Worm (Caenorhabditis elegans): Measurements from ENCODE around the gene mig-5.

DNA sequence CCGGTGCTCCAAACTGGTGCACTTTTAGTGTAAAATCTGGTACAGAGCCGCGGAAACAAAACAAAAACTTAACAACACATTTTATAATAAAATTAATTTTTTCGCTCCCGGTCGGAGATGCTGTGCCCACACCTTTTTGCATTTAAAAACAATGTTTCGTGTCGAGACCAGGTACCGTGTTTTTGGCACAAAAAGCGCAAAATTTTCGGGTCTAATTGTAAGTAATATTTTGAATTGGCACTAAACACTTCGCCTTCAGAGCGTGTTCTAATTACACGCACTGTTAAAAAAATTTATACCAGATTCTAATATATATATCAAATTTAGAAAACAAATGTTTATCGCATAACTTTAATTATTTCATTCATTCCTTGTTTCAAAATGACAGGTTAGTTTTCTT lies 3.4 kb downstream of the mig-5 start, which contains the start of gene dylt-3:
- TF ChIP-seq elt-3 (tag; optimal IDR thresholded peaks at IDR 0.05) (no peak), mls-2 (tag; optimal IDR thresholded peaks at IDR 0.05) (no peak), ztf-11 (tag; optimal IDR thresholded peaks at IDR 0.05) (no peak), snpc-4 (tag; optimal IDR thresholded peaks at IDR 0.05) (no peak), drap-1 (GFP tag; optimal IDR thresholded peaks at IDR 0.05) (no peak)

Measured in whole organism, mixed stage, embryonic.